Worm (Caenorhabditis elegans): ENCODE data around the gene F52G3.5.
A peak's percentile ranks its signal among the peaks of the same experiment; 100 is the strongest.

Gene F52G3.5

ce11 chrX:16976043-16976442 lies at the start of gene F52G3.5:
Gene F52G3.5, minus strand, starts transcription at chrX:16976143.
- TF ChIP-seq elt-1 (tag; optimal IDR thresholded peaks at IDR 0.05; ENCODE audit: borderline replicate concordance, insufficient read depth) (no peak), mls-2 (tag; optimal IDR thresholded peaks at IDR 0.05) (no peak), lin-13 (tag; optimal IDR thresholded peaks at IDR 0.05) (no peak)

- TF ChIP-seq ceh-43 (GFP tag; optimal IDR thresholded peaks at IDR 0.05) = no peak
- peak; percentile 20 for TF ChIP-seq zip-8 (tag; optimal IDR thresholded peaks at IDR 0.05)
Observed at ce11 chrX:17020858-17021257, 44.9 kb upstream of the F52G3.5 start, which contains the start of gene F35B3.4. Gene F35B3.4, minus strand, starts transcription at chrX:17020958.

ce11 chrX:17019098-17019497 lies 43.2 kb upstream of the F52G3.5 start:
- TF ChIP-seq flh-1 (GFP tag; optimal IDR thresholded peaks at IDR 0.05) = no peak
- TF ChIP-seq lin-13 (tag; optimal IDR thresholded peaks at IDR 0.05) = no peak
- no peak for TF ChIP-seq snpc-4 (tag; optimal IDR thresholded peaks at IDR 0.05)
- TF ChIP-seq mep-1 (tag; optimal IDR thresholded peaks at IDR 0.05) = no peak
- TF ChIP-seq mls-2 (tag; optimal IDR thresholded peaks at IDR 0.05) = no peak
- TF ChIP-seq sptf-1 (tag; optimal IDR thresholded peaks at IDR 0.05) = no peak
- TF ChIP-seq zip-8 (tag; optimal IDR thresholded peaks at IDR 0.05) = no peak
- no peak for TF ChIP-seq mab-5 (tag; optimal IDR thresholded peaks at IDR 0.05)

- TF ChIP-seq ces-1 (GFP tag; optimal IDR thresholded peaks at IDR 0.05) (no peak), unc-39 (tag; optimal IDR thresholded peaks at IDR 0.05) (no peak), ztf-11 (tag; optimal IDR thresholded peaks at IDR 0.05) (no peak), ceh-39 (tag; optimal IDR thresholded peaks at IDR 0.05) (no peak), bed-3 (GFP tag; optimal IDR thresholded peaks at IDR 0.05) (no peak)
Observed at ce11 chrX:17013162-17013561, 37.2 kb upstream of the F52G3.5 start, which contains the start of gene F35B3.3. Gene F35B3.3, plus strand, starts transcription at chrX:17013462.

- no peak for TF ChIP-seq ham-2 (GFP tag; optimal IDR thresholded peaks at IDR 0.05)
- no peak for TF ChIP-seq hlh-1 (tag; optimal IDR thresholded peaks at IDR 0.05)
- no peak for TF ChIP-seq bed-3 (GFP tag; optimal IDR thresholded peaks at IDR 0.05)
- TF ChIP-seq cnd-1 (tag; optimal IDR thresholded peaks at IDR 0.05) = no peak
- no peak for TF ChIP-seq elt-3 (tag; optimal IDR thresholded peaks at IDR 0.05)
- TF ChIP-seq unc-120 (tag; optimal IDR thresholded peaks at IDR 0.05; ENCODE audit: poor library complexity, severe bottlenecking) = no peak
- no peak for TF ChIP-seq drap-1 (GFP tag; optimal IDR thresholded peaks at IDR 0.05)
Observed at ce11 chrX:17006843-17007242, 30.9 kb upstream of the F52G3.5 start.

- TF ChIP-seq lsy-2 (tag; optimal IDR thresholded peaks at IDR 0.05) (no peak), unc-62 (GFP tag; optimal IDR thresholded peaks at IDR 0.05) (peak; percentile 7), drap-1 (GFP tag; optimal IDR thresholded peaks at IDR 0.05) (no peak), ces-1 (GFP tag; optimal IDR thresholded peaks at IDR 0.05) (peak; percentile 97), lin-13 (tag; optimal IDR thresholded peaks at IDR 0.05) (no peak), elt-1 (tag; optimal IDR thresholded peaks at IDR 0.05; ENCODE audit: borderline replicate concordance, insufficient read depth) (no peak), tbx-8 (GFP tag; optimal IDR thresholded peaks at IDR 0.05) (no peak), mep-1 (tag; optimal IDR thresholded peaks at IDR 0.05) (peak; percentile 13), nhr-76 (tag; optimal IDR thresholded peaks at IDR 0.05) (no peak), ham-2 (GFP tag; optimal IDR thresholded peaks at IDR 0.05) (no peak), nhr-28 (tag; optimal IDR thresholded peaks at IDR 0.05) (no peak), ceh-43 (GFP tag; optimal IDR thresholded peaks at IDR 0.05) (no peak), zip-8 (tag; optimal IDR thresholded peaks at IDR 0.05) (no peak)
Observed at ce11 chrX:17003473-17004123, 27.7 kb upstream of the F52G3.5 start.

- TF ChIP-seq mab-5 (tag; optimal IDR thresholded peaks at IDR 0.05) (no peak), ces-1 (GFP tag; optimal IDR thresholded peaks at IDR 0.05) (peak; percentile 12)
Observed at ce11 chrX:17002149-17002548, 26.2 kb upstream of the F52G3.5 start.
